Fruit fly (Drosophila melanogaster): Measurements from ENCODE around the gene bur.
A peak's percentile ranks its signal among the peaks of the same experiment; 100 is the strongest.

Gene bur

DNA sequence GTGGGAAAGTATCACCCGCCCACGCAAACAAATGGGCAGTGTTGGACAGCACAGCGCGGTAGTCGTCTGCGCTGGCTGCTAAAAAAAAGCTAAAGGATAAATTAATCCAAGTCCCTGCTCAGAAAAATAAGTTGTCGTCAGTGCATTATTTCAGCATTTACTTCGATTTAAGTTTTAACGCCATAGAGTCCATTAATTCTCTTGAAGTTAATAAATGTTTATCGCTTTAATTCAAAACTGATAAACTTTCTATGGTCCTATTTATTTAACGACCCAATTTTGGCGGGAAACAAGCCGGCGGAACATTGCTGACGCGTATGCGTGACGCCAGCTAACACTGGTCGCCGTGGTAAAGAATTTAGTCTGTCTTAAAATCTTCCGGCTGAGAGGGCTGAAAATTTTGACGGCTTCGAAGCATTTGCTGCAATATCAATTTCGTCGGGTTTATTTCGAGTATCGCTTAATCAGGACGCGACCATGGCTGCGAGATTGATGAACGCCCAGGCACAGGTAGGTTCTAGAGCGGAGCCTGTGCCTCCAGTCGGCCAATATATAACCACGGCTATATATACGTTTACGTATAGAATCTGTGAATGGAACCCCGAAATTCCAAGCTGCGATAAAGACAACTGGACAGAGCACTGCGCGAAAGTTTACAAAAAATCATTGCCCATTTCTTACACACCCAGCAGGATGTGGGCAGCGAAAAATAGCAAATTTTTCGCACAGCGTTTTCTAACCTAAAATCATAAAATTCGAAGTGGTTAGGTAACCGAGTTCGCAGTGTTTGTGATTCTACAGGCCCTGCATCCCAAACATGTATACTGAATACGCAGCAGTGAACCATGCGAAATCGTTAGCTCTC, 11.0 kb downstream of the bur start, which contains the start of the genes mAcon1, CG43345 and CG43346 (continued):
- peak; percentile 90 for TF ChIP-seq CG12659 (GFP tag; optimal IDR thresholded peaks at IDR 0.05)
- peak; percentile 75 for TF ChIP-seq Oli (tag; optimal IDR thresholded peaks at IDR 0.05)
- no peak for TF ChIP-seq CG6175 (GFP tag; IDR thresholded peaks at IDR 0.05)
- TF ChIP-seq slbo (GFP tag; IDR thresholded peaks at IDR 0.05) = peak; percentile 83
- no peak for TF ChIP-seq pan (optimal IDR thresholded peaks at IDR 0.05)
- no peak for TF ChIP-seq pan (GFP tag; optimal IDR thresholded peaks at IDR 0.05 in 1 of 2, IDR thresholded peaks at IDR 0.05 in 1 of 2)
- peak; percentile 51 for TF ChIP-seq Aef1 (GFP tag; IDR thresholded peaks at IDR 0.05)
- 0 out of 2 replicates have a peak, but pooled peaks have one; percentile 39 for TF ChIP-seq CG14667 (GFP tag; IDR thresholded peaks at IDR 0.05)
- TF ChIP-seq Blimp-1 (GFP tag; optimal IDR thresholded peaks at IDR 0.05) = no peak
- TF ChIP-seq Chrac-16 (GFP tag; optimal IDR thresholded peaks at IDR 0.05) = peak; percentile 85
- TF ChIP-seq CG7963 (GFP tag; IDR thresholded peaks at IDR 0.05; ENCODE audit: partially characterized antibody) = no peak
- peak; percentile 80 for TF ChIP-seq CG4424 (GFP tag; optimal IDR thresholded peaks at IDR 0.05)
- peak; percentile 77 for TF ChIP-seq CG4820 (GFP tag; optimal IDR thresholded peaks at IDR 0.05)
- TF ChIP-seq CG8944 (GFP tag; optimal IDR thresholded peaks at IDR 0.05) = peak; percentile 88
- TF ChIP-seq wdn (GFP tag; IDR thresholded peaks at IDR 0.05) = peak; percentile 58; the same call in 1 of the 2 replicates
- no peak for TF ChIP-seq ci (GFP tag; IDR thresholded peaks at IDR 0.05)
- peak; percentile 79 for TF ChIP-seq Ets97D (GFP tag; optimal IDR thresholded peaks at IDR 0.05)
- peak; percentile 56 for TF ChIP-seq CG31224 (GFP tag; IDR thresholded peaks at IDR 0.05)
- 0 out of 2 replicates have a peak, but pooled peaks have one; percentile 33 for TF ChIP-seq CG32772 (GFP tag; IDR thresholded peaks at IDR 0.05)
- peak; percentile 11 for TF ChIP-seq Elba2 (GFP tag; optimal IDR thresholded peaks at IDR 0.05)
- peak; percentile 82 for TF ChIP-seq NC2α (GFP tag; optimal IDR thresholded peaks at IDR 0.05)
- TF ChIP-seq CG17328 (GFP tag; IDR thresholded peaks at IDR 0.05) = 0 out of 2 replicates have a peak, but pooled peaks have one; percentile 45
- peak; percentile 69 for TF ChIP-seq CG4854 (GFP tag; optimal IDR thresholded peaks at IDR 0.05)
- peak; percentile 79 for TF ChIP-seq Xrp1 (GFP tag; IDR thresholded peaks at IDR 0.05)
- peak; percentile 76 for TF ChIP-seq az2 (GFP tag; optimal IDR thresholded peaks at IDR 0.05)
- TF ChIP-seq fu2 (GFP tag; optimal IDR thresholded peaks at IDR 0.05) = peak; percentile 90
- TF ChIP-seq Nf-YB (GFP tag; optimal IDR thresholded peaks at IDR 0.05) = peak; percentile 47
- TF ChIP-seq CG8089 (GFP tag; optimal IDR thresholded peaks at IDR 0.05) = peak; percentile 73
- no peak for TF ChIP-seq ato (GFP tag; IDR thresholded peaks at IDR 0.05; ENCODE audit: partially characterized antibody)
- peak; percentile 19 to 59 for TF ChIP-seq bsh (GFP tag; optimal IDR thresholded peaks at IDR 0.05)
- TF ChIP-seq p53 (GFP tag; optimal IDR thresholded peaks at IDR 0.05) = peak; percentile 62
- no peak for TF ChIP-seq prd (optimal IDR thresholded peaks at IDR 0.05)
- peak; percentile 78; the same call in 2 of the 3 replicates for TF ChIP-seq prd (GFP tag; IDR thresholded peaks at IDR 0.05)
- TF ChIP-seq CG3281 (GFP tag; optimal IDR thresholded peaks at IDR 0.05) = peak; percentile 86
- no peak for TF ChIP-seq ara (GFP tag; IDR thresholded peaks at IDR 0.05)
- peak; percentile 59 for TF ChIP-seq PHDP (tag; optimal IDR thresholded peaks at IDR 0.05)
- TF ChIP-seq CG1024 (GFP tag; IDR thresholded peaks at IDR 0.05) = no peak
- TF ChIP-seq salm (tag; optimal IDR thresholded peaks at IDR 0.05) = no peak
- TF ChIP-seq CG4707 (GFP tag; optimal IDR thresholded peaks at IDR 0.05) = no peak
- peak; percentile 84 for TF ChIP-seq Xbp1 (GFP tag; optimal IDR thresholded peaks at IDR 0.05)
- TF ChIP-seq da (GFP tag; optimal IDR thresholded peaks at IDR 0.05) = peak; percentile 37
- TF ChIP-seq Poxn (GFP tag; IDR thresholded peaks at IDR 0.05) = no peak
- no peak for TF ChIP-seq rib (GFP tag; IDR thresholded peaks at IDR 0.05)
- peak; percentile 61 for TF ChIP-seq CG10654 (GFP tag; optimal IDR thresholded peaks at IDR 0.05)
- peak; percentile 80 for TF ChIP-seq CG10209 (GFP tag; optimal IDR thresholded peaks at IDR 0.05)
- TF ChIP-seq lilli (GFP tag; optimal IDR thresholded peaks at IDR 0.05) = peak; percentile 89
- TF ChIP-seq Hr51 (GFP tag; optimal IDR thresholded peaks at IDR 0.05) = peak in 1 of 2 experiments; percentile 87
- peak; percentile 86 for TF ChIP-seq Bdp1 (GFP tag; optimal IDR thresholded peaks at IDR 0.05)
- no peak for TF ChIP-seq CG12071 (GFP tag; optimal IDR thresholded peaks at IDR 0.05)

Measured in whole organism, embryonic.